Worm (Caenorhabditis elegans): ENCODE measurements around the gene cyn-10.

DNA sequence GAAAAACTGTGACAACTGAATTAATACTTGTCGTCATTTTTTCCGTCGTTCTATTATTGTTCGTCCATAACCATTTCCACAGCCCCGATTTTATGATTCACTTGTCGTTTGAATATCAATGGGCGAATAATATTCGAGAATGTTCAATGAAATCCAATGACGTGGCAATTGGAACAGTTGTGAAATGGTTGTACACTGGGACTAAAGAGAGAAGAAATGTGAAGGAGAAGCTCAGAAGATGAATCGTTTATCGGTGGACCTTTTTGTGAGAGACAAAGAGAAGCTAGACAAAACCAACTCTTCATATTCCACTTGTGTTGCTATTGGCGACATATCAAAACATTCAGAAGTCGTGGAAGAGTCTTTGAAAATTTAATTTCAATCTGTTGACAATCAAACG, 42.4 kb downstream of the cyn-10 start, which contains the start of gene clhm-1:
- TF ChIP-seq pqm-1 (tag; optimal IDR thresholded peaks at IDR 0.05) (no peak), T26A8.4 (GFP tag; IDR thresholded peaks at IDR 0.05) (no peak), D1046.2 (GFP tag; IDR thresholded peaks at IDR 0.05) (no peak)
